Fruit fly (Drosophila melanogaster) whole organism, embryonic: ENCODE results near the gene Appl.

Experiments
- ATbp ChIP-seq: fragments of 200-800 bp; sonication (Bioruptor generic); optimal IDR thresholded peaks from 2 replicates; lab custom pipeline; 2017; ENCODE audit warnings: missing biosample characterization, mild to moderate bottlenecking, missing genetic modification characterization, missing genetic modification reagents
- Ada2b ChIP-seq: fragments of 200-800 bp; sonication (Bioruptor generic); IDR thresholded peaks from 2 replicates; pipeline ENCODE4 v1.3.6; 2022; ENCODE audit warnings: missing biosample characterization, missing genetic modification characterization
- Atf3 ChIP-seq: fragments of 200-800 bp; sonication (Bioruptor generic); optimal IDR thresholded peaks from 3 replicates; lab custom pipeline; 2016; ENCODE audit warnings: missing biosample characterization, missing genetic modification characterization
- Blimp-1 ChIP-seq: fragments of 200-800 bp; sonication (Bioruptor generic); optimal IDR thresholded peaks from 3 replicates; lab custom pipeline; 2018; ENCODE audit warnings: missing biosample characterization, missing genetic modification characterization, mild to moderate bottlenecking, moderate library complexity, missing genetic modification reagents
- CG13424 ChIP-seq: fragments of 200-800 bp; sonication (Bioruptor generic); optimal IDR thresholded peaks from 2 replicates; lab custom pipeline; 2019; ENCODE audit warnings: missing biosample characterization, mild to moderate bottlenecking, missing genetic modification characterization, moderate library complexity
- CG13775 ChIP-seq: fragments of 200-800 bp; sonication (Bioruptor generic); optimal IDR thresholded peaks from 3 replicates; lab custom pipeline; 2017; ENCODE audit warnings: missing biosample characterization, mild to moderate bottlenecking, missing genetic modification characterization
- CG15011 ChIP-seq: fragments of 200-800 bp; sonication (Bioruptor generic); optimal IDR thresholded peaks from 3 replicates; lab custom pipeline; 2018; ENCODE audit warnings: missing biosample characterization, mild to moderate bottlenecking, missing genetic modification characterization
- CG1602 ChIP-seq: fragments of 200-800 bp; sonication (Bioruptor generic); optimal IDR thresholded peaks from 3 replicates; lab custom pipeline; 2016; ENCODE audit warnings: missing biosample characterization, missing genetic modification characterization
- CG17612 ChIP-seq: fragments of 200-800 bp; sonication (Bioruptor generic); IDR thresholded peaks from 2 replicates; pipeline ENCODE4 v1.3.6; 2022; ENCODE audit warnings: missing biosample characterization, missing genetic modification characterization
- CG33213 ChIP-seq: fragments of 200-800 bp; sonication (Bioruptor generic); optimal IDR thresholded peaks from 3 replicates; lab custom pipeline; 2016; ENCODE audit warnings: missing biosample characterization, missing genetic modification characterization
- CG3847 ChIP-seq: fragments of 200-800 bp; sonication (Bioruptor generic); IDR thresholded peaks from 2 replicates; pipeline ENCODE4 v1.3.6; 2022; ENCODE audit warnings: missing biosample characterization, missing genetic modification characterization
- CG4820 ChIP-seq: fragments of 200-800 bp; sonication (Bioruptor generic); optimal IDR thresholded peaks from 3 replicates; lab custom pipeline; 2016; ENCODE audit warnings: missing biosample characterization, missing genetic modification characterization
- CG5953 ChIP-seq: fragments of 200-800 bp; sonication (Bioruptor generic); IDR thresholded peaks from 2 replicates; pipeline ENCODE4 v1.3.6; 2022; ENCODE audit warnings: missing biosample characterization, missing genetic modification characterization
- CG6254 ChIP-seq: fragments of 200-800 bp; sonication (Bioruptor generic); optimal IDR thresholded peaks from 3 replicates; lab custom pipeline; 2017; ENCODE audit warnings: mild to moderate bottlenecking, missing biosample characterization, missing genetic modification reagents, missing genetic modification characterization
- CG6791 ChIP-seq: fragments of 200-800 bp; sonication (Bioruptor generic); IDR thresholded peaks from 3 replicates; pipeline ENCODE4 v1.3.6; 2022; ENCODE audit warnings: missing biosample characterization, missing genetic modification characterization; ENCODE audit not compliant: partially characterized antibody
- CG6854 ChIP-seq: fragments of 200-800 bp; sonication (Bioruptor generic); optimal IDR thresholded peaks from 3 replicates; lab custom pipeline; 2017; ENCODE audit warnings: missing biosample characterization, mild to moderate bottlenecking, missing genetic modification characterization
- CG8478 ChIP-seq: fragments of >200 bp; optimal IDR thresholded peaks from 2 replicates; lab custom pipeline; 2018
- Fer2 ChIP-seq: fragments of 200-800 bp; sonication (Bioruptor generic); optimal IDR thresholded peaks from 2 replicates; lab custom pipeline; 2018; ENCODE audit warnings: missing biosample characterization, mild to moderate bottlenecking, missing genetic modification characterization, moderate library complexity
- HLHmδ ChIP-seq: fragments of 200-800 bp; sonication (Bioruptor generic); optimal IDR thresholded peaks from 2 replicates; lab custom pipeline; 2018; ENCODE audit warnings: missing biosample characterization, mild to moderate bottlenecking, missing genetic modification characterization, moderate library complexity
- Hand ChIP-seq: fragments of 200-800 bp; sonication (Bioruptor generic); optimal IDR thresholded peaks from 2 replicates; lab custom pipeline; 2017; ENCODE audit warnings: mild to moderate bottlenecking, missing biosample characterization, missing genetic modification reagents, missing genetic modification characterization
- Kr ChIP-seq: fragments of 200-800 bp; sonication (Bioruptor generic); optimal IDR thresholded peaks from 2 replicates; lab custom pipeline; 2017; ENCODE audit warnings: missing biosample characterization, mild to moderate bottlenecking, missing genetic modification characterization
- Meics ChIP-seq: fragments of 200-800 bp; sonication (Bioruptor generic); optimal IDR thresholded peaks from 2 replicates; lab custom pipeline; 2017; ENCODE audit warnings: missing biosample characterization, mild to moderate bottlenecking, missing genetic modification characterization
- Spps ChIP-seq: fragments of 200-800 bp; sonication (Bioruptor generic); optimal IDR thresholded peaks from 2 replicates; lab custom pipeline; 2018; ENCODE audit warnings: missing biosample characterization, mild to moderate bottlenecking, missing genetic modification characterization
- Sry-δ ChIP-seq: fragments of 200-800 bp; sonication (Bioruptor generic); optimal IDR thresholded peaks from 2 replicates; lab custom pipeline; 2016; ENCODE audit warnings: missing biosample characterization, missing genetic modification characterization
- Usf ChIP-seq: fragments of 200-800 bp; sonication (Bioruptor generic); optimal IDR thresholded peaks from 2 replicates; lab custom pipeline; 2017; ENCODE audit warnings: missing genotype, missing biosample characterization, missing genetic modification characterization
- YL-1 ChIP-seq: fragments of 200-800 bp; sonication (Bioruptor generic); optimal IDR thresholded peaks from 3 replicates; lab custom pipeline; 2017; ENCODE audit warnings: missing biosample characterization, mild to moderate bottlenecking, missing genetic modification characterization
- ac ChIP-seq: fragments of 200-800 bp; sonication (Bioruptor generic); optimal IDR thresholded peaks from 3 replicates; lab custom pipeline; 2017; ENCODE audit warnings: missing biosample characterization, mild to moderate bottlenecking, missing genetic modification characterization
- aop ChIP-seq: fragments of 200-800 bp; sonication (Bioruptor generic); IDR thresholded peaks from 2 replicates; pipeline ENCODE4 v1.3.6; 2022; ENCODE audit warnings: missing biosample characterization, missing genetic modification characterization
- bbx ChIP-seq: fragments of 200-800 bp; sonication (Bioruptor generic); IDR thresholded peaks from 2 replicates; pipeline ENCODE4 v1.3.6; 2022; ENCODE audit warnings: missing biosample characterization, missing genetic modification characterization; ENCODE audit not compliant: partially characterized antibody
- cato ChIP-seq: fragments of 200-800 bp; sonication (Bioruptor generic); optimal IDR thresholded peaks from 2 replicates; lab custom pipeline; 2016; ENCODE audit warnings: missing biosample characterization, missing genetic modification characterization, borderline replicate concordance
- chm ChIP-seq: fragments of 200-800 bp; sonication (Bioruptor generic); IDR thresholded peaks from 2 replicates; pipeline ENCODE4 v1.3.6; 2022; ENCODE audit warnings: missing biosample characterization, missing genetic modification characterization
- chn ChIP-seq: fragments of 200-800 bp; sonication (Bioruptor generic); optimal IDR thresholded peaks from 2 replicates; lab custom pipeline; 2016; ENCODE audit warnings: missing biosample characterization, missing genetic modification characterization
- exex ChIP-seq: fragments of 200-800 bp; sonication (Bioruptor generic); optimal IDR thresholded peaks from 4 replicates; lab custom pipeline; 2018; ENCODE audit warnings: missing biosample characterization, mild to moderate bottlenecking, missing genetic modification characterization, moderate library complexity
- grau ChIP-seq: fragments of 200-800 bp; optimal IDR thresholded peaks from 3 replicates; lab custom pipeline; 2019; ENCODE audit warnings: missing biosample characterization, mild to moderate bottlenecking, missing genetic modification characterization, moderate library complexity
- ken ChIP-seq: fragments of 200-800 bp; sonication (Bioruptor generic); IDR thresholded peaks from 3 replicates; pipeline ENCODE4 v1.3.6; 2022; ENCODE audit warnings: missing biosample characterization, missing genetic modification characterization
- lbe ChIP-seq: fragments of 200-800 bp; sonication (Bioruptor generic); optimal IDR thresholded peaks from 2 replicates; lab custom pipeline; 2016; ENCODE audit warnings: missing biosample characterization, mild to moderate bottlenecking, missing genetic modification characterization
- onecut ChIP-seq: fragments of 200-800 bp; sonication (Bioruptor generic); IDR thresholded peaks from 2 replicates; pipeline ENCODE4 v1.3.6; 2022; ENCODE audit warnings: missing biosample characterization, missing genetic modification characterization
- org-1 ChIP-seq: fragments of 200-800 bp; sonication (Bioruptor generic); optimal IDR thresholded peaks from 2 replicates; lab custom pipeline; 2017; ENCODE audit warnings: missing biosample characterization, missing genetic modification characterization
- pb ChIP-seq: fragments of 200-800 bp; sonication (Bioruptor generic); optimal IDR thresholded peaks from 3 replicates; lab custom pipeline; 2016; ENCODE audit warnings: missing biosample characterization, missing genetic modification characterization
- peb ChIP-seq: fragments of 200-800 bp; sonication (Bioruptor generic); IDR thresholded peaks from 2 replicates; pipeline ENCODE4 v1.3.6; 2022; ENCODE audit warnings: missing biosample characterization, missing genetic modification characterization
- ranshi ChIP-seq: fragments of 200-800 bp; sonication (Bioruptor generic); IDR thresholded peaks from 2 replicates; pipeline ENCODE4 v1.3.6; 2022; ENCODE audit warnings: missing biosample characterization, missing genetic modification characterization
- salm ChIP-seq: fragments of 200-800 bp; sonication (Bioruptor generic); optimal IDR thresholded peaks from 2 replicates; lab custom pipeline; 2018; ENCODE audit warnings: missing biosample characterization, mild to moderate bottlenecking, missing genetic modification characterization
- sens-2 ChIP-seq: fragments of 200-800 bp; sonication (Bioruptor generic); IDR thresholded peaks from 2 replicates; pipeline ENCODE4 v1.3.6; 2022; ENCODE audit warnings: missing biosample characterization, missing genetic modification characterization
- shn ChIP-seq: fragments of 200-800 bp; sonication (Bioruptor generic); optimal IDR thresholded peaks from 3 replicates; lab custom pipeline; 2016; ENCODE audit warnings: missing biosample characterization, missing genetic modification characterization
- slou ChIP-seq: fragments of 200-800 bp; sonication (Bioruptor generic); optimal IDR thresholded peaks from 3 replicates; lab custom pipeline; 2016; ENCODE audit warnings: missing biosample characterization, missing genetic modification characterization
- slp2 ChIP-seq: fragments of 200-800 bp; sonication (Bioruptor generic); optimal IDR thresholded peaks from 2 replicates; lab custom pipeline; 2016; ENCODE audit warnings: missing biosample characterization, missing genetic modification characterization
- sug ChIP-seq: fragments of 200-800 bp; optimal IDR thresholded peaks from 2 replicates; lab custom pipeline; 2019; ENCODE audit warnings: missing biosample characterization, mild to moderate bottlenecking, missing genetic modification characterization, moderate library complexity
- usp ChIP-seq: fragments of >200 bp; optimal IDR thresholded peaks from 2 replicates; lab custom pipeline; 2017; ENCODE audit warnings: missing biosample characterization, missing genetic modification characterization
- zf30C ChIP-seq: fragments of 200-800 bp; sonication (Bioruptor generic); optimal IDR thresholded peaks from 3 replicates; lab custom pipeline; 2018; ENCODE audit warnings: missing biosample characterization, mild to moderate bottlenecking, missing genetic modification characterization
- zfh1 ChIP-seq: fragments of 200-800 bp; sonication (Bioruptor generic); IDR thresholded peaks from 3 replicates; pipeline ENCODE4 v1.3.6; 2022; ENCODE audit warnings: missing biosample characterization, missing genetic modification characterization

The Appl gene

DNA sequence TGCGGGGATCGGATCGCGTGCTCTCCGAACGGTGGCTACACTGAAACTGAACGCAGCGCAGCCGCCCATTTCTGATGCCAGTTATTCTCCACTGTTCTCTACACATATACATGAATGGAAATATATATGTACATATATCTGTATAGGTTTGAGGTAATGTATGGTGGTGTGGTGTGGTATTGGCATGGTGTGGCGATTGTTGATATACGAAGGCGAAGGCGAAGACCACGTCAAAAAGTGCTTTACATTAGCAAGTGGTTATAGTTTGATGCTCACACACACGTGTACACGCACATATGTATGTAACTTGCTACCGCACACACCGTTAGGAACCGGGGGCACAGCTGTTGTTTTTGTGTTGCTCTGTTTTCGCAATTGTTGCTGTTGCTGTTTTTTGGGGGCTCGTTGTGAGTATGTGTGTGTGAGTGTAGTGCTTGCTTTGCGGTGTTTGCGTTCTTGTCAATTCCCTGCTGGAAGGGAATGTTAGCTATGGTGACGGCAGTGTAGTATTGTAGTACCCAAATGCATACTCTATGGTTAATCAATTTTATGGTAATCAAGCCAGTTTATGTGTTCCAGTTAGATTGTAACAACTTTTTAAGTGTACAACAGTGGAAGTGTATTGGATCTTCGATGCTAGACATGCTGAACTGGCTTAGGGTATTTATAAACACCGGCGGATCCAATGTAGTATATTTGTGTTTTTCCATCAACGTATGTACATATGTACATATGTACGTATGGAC is 36.7 kb upstream of the Appl start, which contains the start of gene CG17896 (continued):
- TF ChIP-seq bbx (GFP tag; lab: Robert Waterston, UW) (no peak), ranshi (GFP tag; lab: Robert Waterston, UW) (peak; percentile 98), salm (tag; lab: Kevin White, UChicago) (peak; percentile 93), sens-2 (GFP tag; lab: Robert Waterston, UW) (peak; percentile 89), Kr (GFP tag; lab: Kevin White, UChicago) (no peak), CG17612 (GFP tag; lab: Robert Waterston, UW) (peak; percentile 97), chm (peak; percentile 96), aop (GFP tag; lab: Robert Waterston, UW) (peak; percentile 83), Usf (GFP tag; lab: Kevin White, UChicago) (peak; percentile 97), CG3847 (peak; percentile 99), exex (tag; lab: Kevin White, UChicago) (peak; percentile 91), sug (peak; percentile 93), Hand (GFP tag; lab: Kevin White, UChicago) (peak; percentile 95), lbe (GFP tag; lab: Kevin White, UChicago) (peak; percentile 97), pb (GFP tag; lab: Kevin White, UChicago) (peak; percentile 98), onecut (GFP tag; lab: Robert Waterston, UW) (peak; percentile 92), CG6854 (GFP tag; lab: Kevin White, UChicago) (peak; percentile 97), CG13775 (peak; percentile 96), chn (GFP tag; lab: Kevin White, UChicago) (peak; percentile 97), ken (peak; percentile 96), zf30C (GFP tag; lab: Kevin White, UChicago) (peak; percentile 30), usp (GFP tag; lab: Kevin White, UChicago) (no peak), CG33213 (GFP tag; lab: Kevin White, UChicago) (peak; percentile 98), slp2 (GFP tag; lab: Kevin White, UChicago) (peak; percentile 97), CG4820 (GFP tag; lab: Kevin White, UChicago) (peak; percentile 94), zfh1 (GFP tag; lab: Robert Waterston, UW) (peak; percentile 97), HLHmδ (GFP tag; lab: Kevin White, UChicago) (no peak), Fer2 (tag; lab: Kevin White, UChicago) (peak; percentile 92), slou (GFP tag; lab: Kevin White, UChicago) (peak; percentile 97), shn (GFP tag; lab: Kevin White, UChicago) (peak; percentile 98), ATbp (GFP tag; lab: Kevin White, UChicago) (peak; percentile 95), CG1602 (peak; percentile 96), ac (peak; percentile 47), CG5953 (GFP tag; lab: Robert Waterston, UW) (peak; percentile 93), YL-1 (peak; percentile 39), Ada2b (GFP tag; lab: Robert Waterston, UW) (peak; percentile 99), Blimp-1 (GFP tag; lab: Kevin White, UChicago) (peak; percentile 92), CG6791 (GFP tag; lab: Robert Waterston, UW) (no peak), Spps (tag; lab: Kevin White, UChicago) (peak; percentile 74), CG15011 (GFP tag; lab: Kevin White, UChicago) (peak; percentile 97), CG13424 (tag; lab: Kevin White, UChicago) (peak; percentile 96), Atf3 (GFP tag; lab: Kevin White, UChicago) (peak; percentile 96), grau (peak; percentile 97), CG6254 (peak; percentile 86), CG8478 (no peak), cato (GFP tag; lab: Kevin White, UChicago) (peak; percentile 89), peb (GFP tag; lab: Robert Waterston, UW) (peak; percentile 92), org-1 (peak; percentile 98), Meics (GFP tag; lab: Kevin White, UChicago) (peak; percentile 98), Sry-δ (GFP tag; lab: Kevin White, UChicago) (peak; percentile 75)
